Worm (Caenorhabditis elegans): Measurements from ENCODE around the gene srz-103.
A peak's percentile ranks its signal among the peaks of the same experiment; 100 is the strongest.

Gene srz-103

DNA sequence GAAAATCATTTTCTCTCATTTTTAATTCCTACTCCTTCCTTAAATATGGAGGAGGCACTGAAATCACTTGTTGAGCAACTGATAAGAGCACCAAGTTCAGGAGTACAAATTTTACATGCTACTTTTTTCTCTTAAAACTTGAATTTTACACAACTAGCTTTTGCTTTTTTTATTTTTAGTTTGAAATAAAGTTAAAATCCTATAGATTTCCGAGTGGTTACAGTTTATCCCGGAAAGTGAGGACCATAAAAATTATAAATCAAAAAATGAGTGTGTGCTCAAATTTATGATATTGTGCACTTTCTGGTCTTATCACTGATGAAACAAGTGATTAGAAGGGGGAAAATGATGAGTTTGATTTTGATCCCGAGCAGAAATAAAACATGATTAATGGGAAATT lies 51.2 kb downstream of the srz-103 start, which contains the start of gene oac-53:
oac-53 (minus strand) TSS at position 9 of the 400 bp plus-strand sequence.
- no peak for TF ChIP-seq C16A3.4 (tag; optimal IDR thresholded peaks at IDR 0.05)
- TF ChIP-seq ceh-90 (tag; optimal IDR thresholded peaks at IDR 0.05): no peak
- TF ChIP-seq nhr-237 (tag; optimal IDR thresholded peaks at IDR 0.05): no peak
- TF ChIP-seq hlh-17 (GFP tag; optimal IDR thresholded peaks at IDR 0.05; ENCODE audit: borderline replicate concordance): no peak
- no peak for TF ChIP-seq rnt-1 (tag; optimal IDR thresholded peaks at IDR 0.05)
- TF ChIP-seq dpl-1 (GFP tag; optimal IDR thresholded peaks at IDR 0.05): no peak
- no peak for TF ChIP-seq unc-62 (GFP tag; optimal IDR thresholded peaks at IDR 0.05)
- TF ChIP-seq sup-37 (GFP tag; optimal IDR thresholded peaks at IDR 0.05): no peak
- peak; percentile 3 for TF ChIP-seq tlp-1 (tag; optimal IDR thresholded peaks at IDR 0.05)
- no peak for TF ChIP-seq egl-27 (tag; optimal IDR thresholded peaks at IDR 0.05)
- no peak for TF ChIP-seq mep-1 (tag; optimal IDR thresholded peaks at IDR 0.05)
- peak; percentile 77 for TF ChIP-seq elt-2 (tag; optimal IDR thresholded peaks at IDR 0.05)
- no peak for TF ChIP-seq nhr-20 (tag; optimal IDR thresholded peaks at IDR 0.05)
- TF ChIP-seq lin-39 (tag; optimal IDR thresholded peaks at IDR 0.05): no peak
- TF ChIP-seq lir-3 (tag; optimal IDR thresholded peaks at IDR 0.05; ENCODE audit: poor library complexity): no peak
- TF ChIP-seq dsc-1 (tag; optimal IDR thresholded peaks at IDR 0.05): no peak
- no peak for TF ChIP-seq nhr-47 (tag; optimal IDR thresholded peaks at IDR 0.05)

Data from whole organism, L1 larva.